Worm (Caenorhabditis elegans) whole organism, L4 larva: ENCODE results near the gene pde-3.
"Not testable (repeated sequence)": the region's sequence is repeated elsewhere in the genome, so short reads cannot be mapped to it uniquely, and the experiment has no call there.

Experiments used
- F44E2.7 ChIP-seq: fragments of 200-800 bp; sonication (Bioruptor generic); IDR thresholded peaks from 2 replicates; pipeline ENCODE4 v2.1.2; 2022; ENCODE audit warnings: missing genetic modification characterization, missing compliant biosample characterization
- F49E8.2 ChIP-seq: sonication (generic microtip); optimal IDR thresholded peaks from 2 replicates; lab custom pipeline; 2016; ENCODE audit warnings: missing compliant biosample characterization, mild to moderate bottlenecking, missing genetic modification characterization, borderline replicate concordance
- T20F7.1 ChIP-seq: fragments of 200-800 bp; sonication (Bioruptor generic); optimal IDR thresholded peaks from 2 replicates; lab custom pipeline; 2018; ENCODE audit warnings: mild to moderate bottlenecking, missing genetic modification characterization, missing compliant biosample characterization
- T26A8.4 ChIP-seq: fragments of 200-800 bp; sonication (Bioruptor generic); IDR thresholded peaks from 2 replicates; pipeline ENCODE4 v1.3.6; 2022; ENCODE audit warnings: missing genetic modification characterization, missing compliant biosample characterization
- Y75B8A.6 ChIP-seq: fragments of 200-800 bp; sonication (Bioruptor generic); IDR thresholded peaks from 2 replicates; pipeline ENCODE4 v1.3.6; 2022; ENCODE audit warnings: missing genetic modification reagents, missing genetic modification characterization, missing compliant biosample characterization
- aly-2 ChIP-seq: sonication (generic microtip); optimal IDR thresholded peaks from 2 replicates; lab custom pipeline; 2018; ENCODE audit warnings: missing biosample characterization, missing genetic modification characterization
- ceh-44 ChIP-seq: fragments of 200-800 bp; sonication (Bioruptor generic); IDR thresholded peaks from 2 replicates; pipeline ENCODE4 v1.3.6; 2022; ENCODE audit warnings: missing genetic modification reagents, missing genetic modification characterization, missing compliant biosample characterization
- ceh-62 ChIP-seq: sonication (generic microtip); optimal IDR thresholded peaks from 2 replicates; lab custom pipeline; 2017; ENCODE audit warnings: missing biosample characterization, missing genetic modification characterization
- dmd-8 ChIP-seq: fragments of 200-800 bp; sonication (Bioruptor generic); IDR thresholded peaks from 2 replicates; pipeline ENCODE4 v1.3.6; 2022; ENCODE audit warnings: missing genetic modification characterization, missing compliant biosample characterization
- fkh-10 ChIP-seq: fragments of 150-350 bp; optimal IDR thresholded peaks from 2 replicates; lab custom pipeline; 2014; ENCODE audit warnings: missing biosample characterization, missing genetic modification reagents, missing genetic modification characterization
- nhr-111 ChIP-seq: fragments of 200-800 bp; sonication (Bioruptor generic); optimal IDR thresholded peaks from 2 replicates; lab custom pipeline; 2018; ENCODE audit warnings: mild to moderate bottlenecking, missing genetic modification characterization, missing compliant biosample characterization
- php-3 ChIP-seq: fragments of 200-800 bp; sonication (Bioruptor generic); IDR thresholded peaks from 2 replicates; pipeline ENCODE4 v1.3.6; 2022; ENCODE audit warnings: missing genetic modification reagents, missing genetic modification characterization, missing compliant biosample characterization
- saeg-2 ChIP-seq: fragments of 200-800 bp; sonication (Bioruptor generic); IDR thresholded peaks from 2 replicates; pipeline ENCODE4 v1.3.6; 2022; ENCODE audit warnings: missing genetic modification reagents, missing genetic modification characterization, missing compliant biosample characterization
- set-16 ChIP-seq: fragments of 200-800 bp; sonication (Bioruptor generic); IDR thresholded peaks from 2 replicates; pipeline ENCODE4 v1.3.6; 2022; ENCODE audit warnings: missing genetic modification reagents, missing genetic modification characterization, missing compliant biosample characterization
- spr-1 ChIP-seq: sonication (generic microtip); optimal IDR thresholded peaks from 2 replicates; lab custom pipeline; 2016; ENCODE audit warnings: mild to moderate bottlenecking, missing genetic modification characterization, missing compliant biosample characterization
- zip-2 ChIP-seq: fragments of 150-350 bp; optimal IDR thresholded peaks from 2 replicates; lab custom pipeline; 2014; ENCODE audit warnings: missing biosample characterization, missing genetic modification characterization

pde-3 gene

DNA sequence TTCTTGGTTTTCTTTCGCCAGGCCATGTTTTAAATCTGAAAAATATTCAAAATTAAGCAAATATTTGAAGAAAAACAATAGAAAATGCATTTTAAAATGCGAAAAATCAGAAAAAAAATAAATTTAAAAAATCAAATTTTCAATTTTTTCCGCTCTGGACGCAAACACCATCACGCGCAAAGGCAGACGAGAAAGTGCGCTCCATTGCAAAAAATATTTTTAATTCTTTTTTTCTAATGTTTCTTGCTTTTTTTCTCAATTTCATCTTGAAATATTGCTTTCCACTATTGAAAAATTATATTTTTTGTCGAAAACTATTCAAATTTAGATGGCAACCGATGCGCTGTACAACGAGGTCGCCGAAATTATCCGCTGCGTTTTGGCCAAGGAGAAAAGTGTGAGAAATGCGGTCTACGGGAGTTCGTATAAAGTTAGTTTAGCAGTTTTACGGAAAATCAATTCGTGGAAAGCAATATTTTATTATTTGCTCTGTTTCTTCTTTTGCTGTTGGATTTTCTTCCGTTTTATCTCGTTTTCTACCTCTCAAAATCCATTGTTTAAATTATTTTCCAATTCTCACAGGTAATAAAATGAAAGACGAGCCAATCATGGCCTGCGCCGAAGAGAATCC is 49.9 kb downstream of the pde-3 start, which contains the start of the genes pole-4, nsun-5 and metl-2 (continued):
- no peak for TF ChIP-seq dmd-8 (GFP tag; lab: Robert Waterston, UW)
- TF ChIP-seq F49E8.2 (tag; lab: Kevin White, UChicago), result no peak
- no peak for TF ChIP-seq ceh-62 (tag; lab: Kevin White, UChicago)

- TF ChIP-seq zip-2 (tag; lab: Kevin White, UChicago), result no peak
- no peak for TF ChIP-seq Y75B8A.6 (GFP tag; lab: Robert Waterston, UW)
- no peak for TF ChIP-seq fkh-10 (GFP tag; lab: Kevin White, UChicago)
- TF ChIP-seq set-16, result no peak
- no peak for TF ChIP-seq aly-2
- TF ChIP-seq T20F7.1 (GFP tag; lab: Kevin White, UChicago), result no peak
- no peak for TF ChIP-seq saeg-2 (GFP tag; lab: Robert Waterston, UW)
These were observed 64.4 kb downstream of the pde-3 start, which contains the start of gene Y53F4B.5 for ce11 chrII:14983909-14984308. Y53F4B.5 (minus strand) TSS chrII:14984009.

DNA sequence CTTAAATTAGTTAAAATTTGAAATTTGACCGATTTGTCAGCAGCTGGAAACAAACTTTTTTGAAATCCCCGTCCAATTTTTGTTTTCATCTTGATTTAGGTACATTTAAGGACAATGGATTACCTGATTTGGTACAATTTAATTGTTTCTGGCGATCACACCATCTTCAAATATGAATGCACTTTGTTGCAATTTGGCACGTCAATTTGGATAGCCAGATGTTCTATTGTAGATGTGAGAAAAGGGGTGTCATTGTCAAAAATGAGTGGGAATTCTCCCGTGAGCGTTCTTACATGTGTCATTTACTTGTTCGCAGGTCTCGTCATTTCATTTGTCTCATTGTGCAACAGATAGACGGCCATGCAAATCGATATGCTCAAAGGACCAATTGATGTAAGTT is 68.7 kb downstream of the pde-3 start, which contains the start of gene Y53F4B.43:
TSS of gene Y53F4B.43 (plus strand) at position 301 of the 400 bp plus-strand sequence.
- TF ChIP-seq nhr-111 (GFP tag; lab: Kevin White, UChicago); php-3 (GFP tag; lab: Robert Waterston, UW); spr-1 (tag; lab: Kevin White, UChicago): not testable (repeated sequence)

DNA sequence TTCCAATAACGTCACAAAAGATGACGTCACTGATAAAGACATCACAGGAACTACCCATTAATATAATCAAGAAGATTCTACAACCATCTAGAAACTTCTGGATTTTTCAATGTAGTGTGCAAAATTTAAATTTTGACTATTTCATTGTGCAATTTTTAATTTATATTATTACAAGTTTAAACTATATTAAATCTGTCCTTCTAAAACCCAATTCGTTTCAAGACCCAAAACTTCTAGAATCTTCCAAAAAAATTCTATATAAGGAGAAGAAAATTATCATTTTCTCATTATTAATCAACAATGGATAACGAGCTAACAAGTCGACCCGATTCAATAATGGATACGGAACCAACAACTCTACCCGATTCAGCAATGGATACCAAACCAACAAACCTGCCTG is 73.1 kb downstream of the pde-3 start, which contains the start of gene Y53F4B.7:
TSS of gene Y53F4B.7 (plus strand) at position 301 of the 400 bp plus-strand sequence.
- not testable (repeated sequence) for TF ChIP-seq F44E2.7 (GFP tag; lab: Robert Waterston, UW); ceh-44; T26A8.4 (GFP tag; lab: Robert Waterston, UW)
